Fruit fly (Drosophila melanogaster) whole organism, embryonic: Measurements from ENCODE around the gene SMC3.

Experiments
- Adf1 ChIP-seq: fragments of 200-800 bp; sonication (Bioruptor generic); IDR thresholded peaks from 2 replicates; pipeline ENCODE4 v1.3.6; 2022; ENCODE audit warnings: missing biosample characterization, missing genetic modification characterization
- CG10147 ChIP-seq: fragments of 200-800 bp; sonication (Bioruptor generic); optimal IDR thresholded peaks from 2 replicates; lab custom pipeline; 2019; ENCODE audit warnings: missing biosample characterization, mild to moderate bottlenecking, missing genetic modification characterization, moderate library complexity
- CG10274 ChIP-seq: fragments of 200-800 bp; sonication (Bioruptor generic); optimal IDR thresholded peaks from 3 replicates; lab custom pipeline; 2017; ENCODE audit warnings: missing biosample characterization, mild to moderate bottlenecking, missing genetic modification characterization
- CG11247 ChIP-seq: fragments of 200-800 bp; sonication (Bioruptor generic); IDR thresholded peaks from 2 replicates; pipeline ENCODE4 v1.3.6; 2022; ENCODE audit warnings: missing biosample characterization, missing genetic modification characterization
- CG11695 ChIP-seq: fragments of 200-800 bp; sonication (Bioruptor generic); IDR thresholded peaks from 3 replicates; pipeline ENCODE4 v1.3.6; 2022; ENCODE audit warnings: missing biosample characterization, missing genetic modification characterization
- CG1233 ChIP-seq: fragments of 200-800 bp; sonication (Bioruptor generic); optimal IDR thresholded peaks from 4 replicates; lab custom pipeline; 2018; ENCODE audit warnings: missing biosample characterization, mild to moderate bottlenecking, missing genetic modification characterization
- CG13424 ChIP-seq: fragments of 200-800 bp; sonication (Bioruptor generic); optimal IDR thresholded peaks from 2 replicates; lab custom pipeline; 2019; ENCODE audit warnings: missing biosample characterization, mild to moderate bottlenecking, missing genetic modification characterization, moderate library complexity
- CG15073 ChIP-seq: fragments of 200-800 bp; sonication (Bioruptor generic); optimal IDR thresholded peaks from 2 replicates; lab custom pipeline; 2016; ENCODE audit warnings: missing biosample characterization, missing genetic modification characterization
- CG1529 ChIP-seq: fragments of 200-800 bp; sonication (Bioruptor generic); optimal IDR thresholded peaks from 3 replicates; lab custom pipeline; 2018; ENCODE audit warnings: missing biosample characterization, missing genetic modification characterization
- CG15601 ChIP-seq: fragments of 200-800 bp; sonication (Bioruptor generic); optimal IDR thresholded peaks from 3 replicates; lab custom pipeline; 2019; ENCODE audit warnings: missing biosample characterization, mild to moderate bottlenecking, missing genetic modification characterization, moderate library complexity
- CG17612 ChIP-seq: fragments of 200-800 bp; sonication (Bioruptor generic); IDR thresholded peaks from 2 replicates; pipeline ENCODE4 v1.3.6; 2022; ENCODE audit warnings: missing biosample characterization, missing genetic modification characterization
- CG2678 ChIP-seq: fragments of 200-800 bp; sonication (Bioruptor generic); optimal IDR thresholded peaks from 3 replicates; lab custom pipeline; 2019; ENCODE audit warnings: missing biosample characterization, mild to moderate bottlenecking, missing genetic modification characterization, moderate library complexity
- CG3281 ChIP-seq: fragments of 200-800 bp; sonication (Bioruptor generic); optimal IDR thresholded peaks from 3 replicates; lab custom pipeline; 2017; ENCODE audit warnings: missing biosample characterization, mild to moderate bottlenecking, missing genetic modification characterization
- CG33557 ChIP-seq: fragments of 200-800 bp; sonication (Bioruptor generic); optimal IDR thresholded peaks from 2 replicates; lab custom pipeline; 2019; ENCODE audit warnings: missing biosample characterization, mild to moderate bottlenecking, missing genetic modification characterization, moderate library complexity
- CG3407 ChIP-seq: fragments of 200-800 bp; sonication (Bioruptor generic); optimal IDR thresholded peaks from 2 replicates; lab custom pipeline; 2018; ENCODE audit warnings: missing biosample characterization, mild to moderate bottlenecking, missing genetic modification characterization
- CG5180 ChIP-seq: fragments of 200-800 bp; sonication (Bioruptor generic); optimal IDR thresholded peaks from 3 replicates; lab custom pipeline; 2017; ENCODE audit warnings: missing biosample characterization, missing genetic modification characterization, mild to moderate bottlenecking, moderate library complexity, missing genetic modification reagents
- CG6765 ChIP-seq: fragments of 200-800 bp; sonication (Bioruptor generic); optimal IDR thresholded peaks from 3 replicates; lab custom pipeline; 2017; ENCODE audit warnings: missing biosample characterization, mild to moderate bottlenecking, missing genetic modification characterization
- CG7963 ChIP-seq: fragments of 200-800 bp; sonication (Bioruptor generic); IDR thresholded peaks from 3 replicates; pipeline ENCODE4 v1.3.6; 2022; ENCODE audit warnings: missing biosample characterization, missing genetic modification characterization; ENCODE audit not compliant: partially characterized antibody
- CG7987 ChIP-seq: fragments of 200-800 bp; sonication (Bioruptor generic); optimal IDR thresholded peaks from 2 replicates; lab custom pipeline; 2018; ENCODE audit warnings: missing biosample characterization, mild to moderate bottlenecking, missing genetic modification characterization, moderate library complexity
- CG9727 ChIP-seq: fragments of 200-800 bp; sonication (Bioruptor generic); optimal IDR thresholded peaks from 3 replicates; lab custom pipeline; 2017; ENCODE audit warnings: missing biosample characterization, mild to moderate bottlenecking, missing genetic modification characterization
- CG9876 ChIP-seq: fragments of 200-800 bp; sonication (Bioruptor generic); optimal IDR thresholded peaks from 2 replicates; lab custom pipeline; 2016; ENCODE audit warnings: missing biosample characterization, missing genetic modification characterization
- CG9932 ChIP-seq: fragments of 200-800 bp; sonication (Bioruptor generic); IDR thresholded peaks from 2 replicates; pipeline ENCODE4 v1.3.6; 2022; ENCODE audit warnings: missing biosample characterization, missing genetic modification characterization
- CHES-1-like ChIP-seq: fragments of 200-800 bp; sonication (Bioruptor generic); optimal IDR thresholded peaks from 2 replicates; lab custom pipeline; 2016; ENCODE audit warnings: missing biosample characterization, missing genetic modification characterization
- Dref ChIP-seq: fragments of 200-800 bp; sonication (Bioruptor generic); IDR thresholded peaks from 2 replicates; pipeline ENCODE4 v1.3.6; 2022; ENCODE audit warnings: missing biosample characterization, missing genetic modification characterization
- H2.0 ChIP-seq: fragments of 200-800 bp; sonication (Bioruptor generic); IDR thresholded peaks from 2 replicates; pipeline ENCODE4 v1.3.6; 2022; ENCODE audit warnings: missing biosample characterization, missing genetic modification characterization
- HLH3B ChIP-seq: fragments of 200-800 bp; sonication (Bioruptor generic); IDR thresholded peaks from 2 replicates; pipeline ENCODE4 v1.3.6; 2022; ENCODE audit warnings: missing biosample characterization, missing genetic modification characterization
- Hey ChIP-seq: fragments of 200-800 bp; sonication (Bioruptor generic); optimal IDR thresholded peaks from 3 replicates; lab custom pipeline; 2018; ENCODE audit warnings: missing biosample characterization, mild to moderate bottlenecking, missing genetic modification characterization
- Hr78 ChIP-seq, 2 experiments: fragments of 200-800 bp in 1 of 2; fragments of >200 bp in 1 of 2; sonication (Bioruptor generic) in 1 of 2; optimal IDR thresholded peaks; 2 replicates each; lab custom pipeline; 2017 to 2019; ENCODE audit warnings: missing biosample characterization in 2 of 2, missing genetic modification characterization in 2 of 2, mild to moderate bottlenecking in 1 of 2, moderate library complexity in 1 of 2
- Hsf ChIP-seq: fragments of 200-800 bp; sonication (Bioruptor generic); optimal IDR thresholded peaks from 3 replicates; lab custom pipeline; 2016; ENCODE audit warnings: missing biosample characterization, missing genetic modification characterization
- Jarid2 ChIP-seq: fragments of 200-800 bp; sonication (Bioruptor generic); optimal IDR thresholded peaks from 3 replicates; lab custom pipeline; 2017; ENCODE audit warnings: mild to moderate bottlenecking, missing biosample characterization, missing genetic modification reagents, missing genetic modification characterization
- Lpt ChIP-seq: fragments of >200 bp; optimal IDR thresholded peaks from 2 replicates; lab custom pipeline; 2018; ENCODE audit warnings: missing biosample characterization, missing genetic modification characterization
- Meics ChIP-seq: fragments of 200-800 bp; sonication (Bioruptor generic); optimal IDR thresholded peaks from 2 replicates; lab custom pipeline; 2017; ENCODE audit warnings: missing biosample characterization, mild to moderate bottlenecking, missing genetic modification characterization
- NFAT ChIP-seq: fragments of 200-800 bp; sonication (Bioruptor generic); IDR thresholded peaks from 2 replicates; pipeline ENCODE4 v1.3.6; 2022; ENCODE audit warnings: missing biosample characterization, missing genetic modification characterization
- Sox100B ChIP-seq: fragments of 200-800 bp; sonication (Bioruptor generic); optimal IDR thresholded peaks from 3 replicates; lab custom pipeline; 2018; ENCODE audit warnings: missing biosample characterization, mild to moderate bottlenecking, missing genetic modification characterization
- YL-1 ChIP-seq: fragments of 200-800 bp; sonication (Bioruptor generic); optimal IDR thresholded peaks from 3 replicates; lab custom pipeline; 2017; ENCODE audit warnings: missing biosample characterization, mild to moderate bottlenecking, missing genetic modification characterization
- al ChIP-seq: fragments of 200-800 bp; sonication (Bioruptor generic); IDR thresholded peaks from 2 replicates; pipeline ENCODE4 v1.3.6; 2022; ENCODE audit warnings: missing biosample characterization, missing genetic modification characterization
- chif ChIP-seq, 2 experiments: fragments of 200-800 bp; sonication (Bioruptor generic); optimal IDR thresholded peaks; 3 replicates each; lab custom pipeline; 2016; ENCODE audit warnings: missing biosample characterization in 2 of 2, missing genetic modification characterization in 2 of 2
- cwo ChIP-seq: fragments of 200-800 bp; sonication (Bioruptor generic); optimal IDR thresholded peaks from 3 replicates; lab custom pipeline; 2017; ENCODE audit warnings: missing biosample characterization, missing genetic modification characterization, mild to moderate bottlenecking, moderate library complexity, missing genetic modification reagents
- dmrt99B ChIP-seq: fragments of 200-800 bp; sonication (Bioruptor generic); optimal IDR thresholded peaks from 2 replicates; lab custom pipeline; 2018; ENCODE audit warnings: missing biosample characterization, mild to moderate bottlenecking, missing genetic modification characterization, moderate library complexity
- dysf ChIP-seq: fragments of 200-800 bp; sonication (Bioruptor generic); IDR thresholded peaks from 3 replicates; pipeline ENCODE4 v1.3.6; 2022; ENCODE audit warnings: missing biosample characterization, missing genetic modification characterization
- hth ChIP-seq: fragments of >200 bp; optimal IDR thresholded peaks from 2 replicates; lab custom pipeline; 2017; ENCODE audit warnings: inconsistent platforms
- lab ChIP-seq: fragments of 200-800 bp; sonication (Bioruptor generic); optimal IDR thresholded peaks from 3 replicates; lab custom pipeline; 2017; ENCODE audit warnings: missing biosample characterization, missing genetic modification characterization, mild to moderate bottlenecking, moderate library complexity, missing genetic modification reagents
- lilli ChIP-seq: fragments of 200-800 bp; sonication (Bioruptor generic); optimal IDR thresholded peaks from 3 replicates; lab custom pipeline; 2016; ENCODE audit warnings: missing biosample characterization, missing genetic modification characterization
- lov ChIP-seq, 2 experiments: fragments of 200-800 bp in 1 of 2; fragments of >200 bp in 1 of 2; sonication (Bioruptor generic) in 1 of 2; IDR thresholded peaks in 1 of 2; optimal IDR thresholded peaks in 1 of 2; 2 replicates in 1 of 2; 3 replicates in 1 of 2; pipeline versions ENCODE4 v1.3.6 to Lab custom; 2017 to 2022; ENCODE audit warnings: missing biosample characterization in 1 of 2, missing genetic modification characterization in 1 of 2
- scrt ChIP-seq: fragments of 200-800 bp; sonication (Bioruptor generic); optimal IDR thresholded peaks from 2 replicates; lab custom pipeline; 2018; ENCODE audit warnings: missing biosample characterization, mild to moderate bottlenecking, missing genetic modification characterization, moderate library complexity
- sisA ChIP-seq: fragments of 200-800 bp; sonication (Bioruptor generic); IDR thresholded peaks from 2 replicates; pipeline ENCODE4 v1.3.6; 2022; ENCODE audit warnings: missing biosample characterization, missing genetic modification characterization
- unpg ChIP-seq: fragments of 200-800 bp; sonication (Bioruptor generic); optimal IDR thresholded peaks from 3 replicates; lab custom pipeline; 2018; ENCODE audit warnings: missing biosample characterization, mild to moderate bottlenecking, missing genetic modification characterization, moderate library complexity
- vvl ChIP-seq: fragments of 200-800 bp; sonication (Bioruptor generic); IDR thresholded peaks from 2 replicates; pipeline ENCODE4 v1.3.6; 2022; ENCODE audit warnings: missing biosample characterization, missing genetic modification characterization
- zf30C ChIP-seq: fragments of 200-800 bp; sonication (Bioruptor generic); optimal IDR thresholded peaks from 3 replicates; lab custom pipeline; 2018; ENCODE audit warnings: missing biosample characterization, mild to moderate bottlenecking, missing genetic modification characterization
- zfh2 ChIP-seq: fragments of 200-800 bp; sonication (Bioruptor generic); optimal IDR thresholded peaks from 2 replicates; lab custom pipeline; 2016; ENCODE audit warnings: missing biosample characterization, missing genetic modification characterization

SMC3 gene

dm6 chrX:16585569-16585968 lies 7.7 kb downstream of the SMC3 start (continued):
- TF ChIP-seq sisA (no peak), CG7987 (no peak), CG9876 (no peak), Hey (tag; lab: Kevin White, UChicago) (no peak), lov (optimal IDR thresholded peaks at IDR 0.05; lab: Kevin White, UChicago) (no peak), lov (GFP tag; IDR thresholded peaks at IDR 0.05; lab: Robert Waterston, UW) (no peak), Hsf (GFP tag; lab: Kevin White, UChicago) (peak; percentile 2), YL-1 (GFP tag; lab: Kevin White, UChicago) (no peak), hth (no peak), Dref (GFP tag; lab: Robert Waterston, UW) (no peak), cwo (GFP tag; lab: Kevin White, UChicago) (peak; percentile 19), Sox100B (peak; percentile 17), CG15601 (tag; lab: Kevin White, UChicago) (no peak), Meics (peak; percentile 45), al (no peak), Hr78 (GFP tag; optimal IDR thresholded peaks at IDR 0.05; lab: Kevin White, UChicago) (no peak), Jarid2 (GFP tag; lab: Kevin White, UChicago) (no peak), CG11247 (GFP tag; lab: Robert Waterston, UW) (no peak), CG13424 (tag; lab: Kevin White, UChicago) (peak; percentile 25), CG10147 (GFP tag; lab: Kevin White, UChicago) (no peak), Adf1 (GFP tag; lab: Robert Waterston, UW) (peak; percentile 74), CG5180 (GFP tag; lab: Kevin White, UChicago) (no peak), zf30C (GFP tag; lab: Kevin White, UChicago) (peak; percentile 25), chif (GFP tag; optimal IDR thresholded peaks at IDR 0.05; lab: Kevin White, UChicago) (no peak), CG7963 (GFP tag; lab: Robert Waterston, UW) (no peak), zfh2 (GFP tag; lab: Kevin White, UChicago) (no peak), CG11695 (GFP tag; lab: Robert Waterston, UW) (no peak), unpg (GFP tag; lab: Kevin White, UChicago) (peak; percentile 9), CG1529 (no peak), CHES-1-like (GFP tag; lab: Kevin White, UChicago) (no peak), CG3281 (GFP tag; lab: Kevin White, UChicago) (peak; percentile 32), lilli (peak; percentile 12), CG6765 (peak; percentile 16), CG1233 (no peak), CG33557 (GFP tag; lab: Kevin White, UChicago) (no peak), CG17612 (GFP tag; lab: Robert Waterston, UW) (no peak), NFAT (GFP tag; lab: Robert Waterston, UW) (no peak), CG9727 (GFP tag; lab: Kevin White, UChicago) (peak; percentile 43), CG15073 (GFP tag; lab: Kevin White, UChicago) (no peak), CG3407 (GFP tag; lab: Kevin White, UChicago) (no peak), H2.0 (GFP tag; lab: Robert Waterston, UW) (no peak), vvl (GFP tag; lab: Robert Waterston, UW) (0 out of 2 replicates have a peak, but pooled peaks have one; percentile 13), dysf (peak; percentile 52; the same call in 2 of the 3 replicates), HLH3B (GFP tag; lab: Robert Waterston, UW) (no peak), Lpt (GFP tag; lab: Kevin White, UChicago) (no peak), CG10274 (no peak), dmrt99B (peak; percentile 45), CG9932 (peak; percentile 36; the same call in 1 of the 2 replicates), scrt (GFP tag; lab: Kevin White, UChicago) (peak; percentile 11), lab (GFP tag; lab: Kevin White, UChicago) (no peak), CG2678 (tag; lab: Kevin White, UChicago) (peak; percentile 58)
